Fruit fly (Drosophila melanogaster): ENCODE measurements around the gene Trs33.

The Trs33 gene

dm6 chr3R:15356152-15356551, 5.4 kb upstream of the Trs33 start (continued):
- no peak for TF ChIP-seq CG30431 (GFP tag; optimal IDR thresholded peaks at IDR 0.05)
- TF ChIP-seq CG7271 (tag; optimal IDR thresholded peaks at IDR 0.05): no peak
- TF ChIP-seq NK7.1 (GFP tag; optimal IDR thresholded peaks at IDR 0.05): no peak

dm6 chr3R:15354019-15354418, 3.2 kb upstream of the Trs33 start:
- TF ChIP-seq CG9727 (GFP tag; optimal IDR thresholded peaks at IDR 0.05) (peak; percentile 3), ap (GFP tag; IDR thresholded peaks at IDR 0.05) (no peak), sens (GFP tag) (peak; percentile 61), hkb (optimal IDR thresholded peaks at IDR 0.05) (no peak), hkb (GFP tag; IDR thresholded peaks at IDR 0.05) (no peak), CG13296 (GFP tag; optimal IDR thresholded peaks at IDR 0.05) (peak; percentile 38), CG18599 (GFP tag; optimal IDR thresholded peaks at IDR 0.05) (peak; percentile 20), Fer1 (GFP tag; optimal IDR thresholded peaks at IDR 0.05) (peak; percentile 34), CG6813 (GFP tag; optimal IDR thresholded peaks at IDR 0.05) (peak; percentile 44), Med (GFP tag) (peak; percentile 67), lab (GFP tag; optimal IDR thresholded peaks at IDR 0.05) (peak; percentile 48), CG12071 (GFP tag; optimal IDR thresholded peaks at IDR 0.05) (peak; percentile 27), CG15011 (GFP tag; optimal IDR thresholded peaks at IDR 0.05) (peak; percentile 0), BtbVII (GFP tag; optimal IDR thresholded peaks at IDR 0.05) (no peak), Meics (GFP tag; optimal IDR thresholded peaks at IDR 0.05) (peak; percentile 5), CG2678 (tag; optimal IDR thresholded peaks at IDR 0.05) (peak; percentile 24), CG14710 (tag; optimal IDR thresholded peaks at IDR 0.05) (no peak), chm (GFP tag; IDR thresholded peaks at IDR 0.05) (0 out of 2 replicates have a peak, but pooled peaks have one; percentile 21), kah (GFP tag; optimal IDR thresholded peaks at IDR 0.05) (no peak), CG2199 (GFP tag; IDR thresholded peaks at IDR 0.05) (0 out of 3 replicates have a peak, but pooled peaks have one; percentile 35), Blimp-1 (GFP tag; optimal IDR thresholded peaks at IDR 0.05) (peak; percentile 14), cas (GFP tag; IDR thresholded peaks at IDR 0.05) (no peak), CG15514 (GFP tag; optimal IDR thresholded peaks at IDR 0.05) (peak; percentile 4), Hmr (GFP tag; optimal IDR thresholded peaks at IDR 0.05) (peak; percentile 25), ATbp (GFP tag; optimal IDR thresholded peaks at IDR 0.05) (peak; percentile 44), CG3281 (GFP tag; optimal IDR thresholded peaks at IDR 0.05) (peak; percentile 24)

dm6 chr3R:15347822-15348221, 3.0 kb downstream of the Trs33 start, which contains the start of the genes CG42726 and CG42727:
TSS of gene CG42726 (plus strand) at chr3R:15348048.
TSS of gene CG42727 (plus strand) at chr3R:15348048.
- TF ChIP-seq exex (tag; optimal IDR thresholded peaks at IDR 0.05): no peak
- TF ChIP-seq chinmo (GFP tag; IDR thresholded peaks at IDR 0.05; ENCODE audit: partially characterized antibody): no peak
- no peak for TF ChIP-seq cas (GFP tag; IDR thresholded peaks at IDR 0.05)
- 0 out of 2 replicates have a peak, but pooled peaks have one; percentile 24 for TF ChIP-seq Rx (GFP tag; IDR thresholded peaks at IDR 0.05)
- peak; percentile 54 for TF ChIP-seq gem (tag; optimal IDR thresholded peaks at IDR 0.05)
- TF ChIP-seq dm (GFP tag; optimal IDR thresholded peaks at IDR 0.05): no peak
- TF ChIP-seq CG2202 (tag; optimal IDR thresholded peaks at IDR 0.05): no peak
- peak; percentile 31 for TF ChIP-seq Mad (GFP tag; optimal IDR thresholded peaks at IDR 0.05)
- no peak for TF ChIP-seq bab2 (GFP tag; optimal IDR thresholded peaks at IDR 0.05)
- TF ChIP-seq so (GFP tag; IDR thresholded peaks at IDR 0.05): no peak
- no peak for TF ChIP-seq tll (GFP tag; optimal IDR thresholded peaks at IDR 0.05)
- no peak for TF ChIP-seq Aef1 (GFP tag; IDR thresholded peaks at IDR 0.05)
- no peak for TF ChIP-seq CG2889 (GFP tag; IDR thresholded peaks at IDR 0.05)
- no peak for TF ChIP-seq CG7987 (GFP tag; optimal IDR thresholded peaks at IDR 0.05)
- TF ChIP-seq usp (GFP tag; optimal IDR thresholded peaks at IDR 0.05): no peak
- TF ChIP-seq CG9876 (GFP tag; optimal IDR thresholded peaks at IDR 0.05): no peak
- TF ChIP-seq CG33557 (GFP tag; optimal IDR thresholded peaks at IDR 0.05): no peak
- no peak for TF ChIP-seq mirr (GFP tag; optimal IDR thresholded peaks at IDR 0.05)
- TF ChIP-seq fru (optimal IDR thresholded peaks at IDR 0.05): no peak
- no peak for TF ChIP-seq rib (GFP tag; IDR thresholded peaks at IDR 0.05)
- TF ChIP-seq CG34376 (GFP tag; optimal IDR thresholded peaks at IDR 0.05): no peak
- no peak for TF ChIP-seq pnt (GFP tag; optimal IDR thresholded peaks at IDR 0.05)

Data from whole organism, embryonic.